Fruit fly (Drosophila melanogaster) whole organism, embryonic: Measurements from ENCODE around the gene CG31245.

Experiments used
- Antp ChIP-seq: fragments of 200-800 bp; sonication (Bioruptor generic); optimal IDR thresholded peaks from 3 replicates; lab custom pipeline; 2016; ENCODE audit warnings: missing biosample characterization, missing genetic modification characterization
- Atf-2 ChIP-seq: fragments of 200-800 bp; sonication (Bioruptor generic); optimal IDR thresholded peaks from 2 replicates; lab custom pipeline; 2016; ENCODE audit warnings: missing biosample characterization, missing genetic modification characterization
- Bteb2 ChIP-seq: fragments of 200-800 bp; sonication (Bioruptor generic); optimal IDR thresholded peaks from 2 replicates; lab custom pipeline; 2016; ENCODE audit warnings: missing biosample characterization, missing genetic modification characterization
- CG11504 ChIP-seq: fragments of 200-800 bp; sonication (Bioruptor generic); optimal IDR thresholded peaks from 3 replicates; lab custom pipeline; 2019; ENCODE audit warnings: missing biosample characterization, mild to moderate bottlenecking, missing genetic modification characterization, moderate library complexity
- CG12104 ChIP-seq: fragments of 200-800 bp; sonication (Bioruptor generic); optimal IDR thresholded peaks from 3 replicates; lab custom pipeline; 2016; ENCODE audit warnings: missing biosample characterization, missing genetic modification characterization
- CG1233 ChIP-seq: fragments of 200-800 bp; sonication (Bioruptor generic); optimal IDR thresholded peaks from 4 replicates; lab custom pipeline; 2018; ENCODE audit warnings: missing biosample characterization, mild to moderate bottlenecking, missing genetic modification characterization
- CG13624 ChIP-seq: fragments of 200-800 bp; sonication (Bioruptor generic); optimal IDR thresholded peaks from 2 replicates; lab custom pipeline; 2016; ENCODE audit warnings: missing biosample characterization, missing genetic modification characterization
- CG14441 ChIP-seq: fragments of 200-800 bp; sonication (Bioruptor generic); IDR thresholded peaks from 2 replicates; pipeline ENCODE4 v1.3.6; 2022; ENCODE audit warnings: missing biosample characterization, missing genetic modification characterization
- CG14667 ChIP-seq: fragments of 200-800 bp; sonication (Bioruptor generic); IDR thresholded peaks from 2 replicates; pipeline ENCODE4 v1.3.6; 2022; ENCODE audit warnings: missing biosample characterization, missing genetic modification characterization
- CG1529 ChIP-seq: fragments of 200-800 bp; sonication (Bioruptor generic); optimal IDR thresholded peaks from 3 replicates; lab custom pipeline; 2018; ENCODE audit warnings: missing biosample characterization, missing genetic modification characterization
- CG15601 ChIP-seq: fragments of 200-800 bp; sonication (Bioruptor generic); optimal IDR thresholded peaks from 3 replicates; lab custom pipeline; 2019; ENCODE audit warnings: missing biosample characterization, mild to moderate bottlenecking, missing genetic modification characterization, moderate library complexity
- CG15696 ChIP-seq: fragments of 200-800 bp; sonication (Bioruptor generic); optimal IDR thresholded peaks from 2 replicates; lab custom pipeline; 2019; ENCODE audit warnings: missing biosample characterization, mild to moderate bottlenecking, missing genetic modification characterization, moderate library complexity
- CG16813 ChIP-seq: fragments of 200-800 bp; sonication (Bioruptor generic); IDR thresholded peaks from 3 replicates; pipeline ENCODE4 v1.3.6; 2022; ENCODE audit warnings: missing biosample characterization, missing genetic modification characterization; ENCODE audit not compliant: partially characterized antibody
- CG17186 ChIP-seq: fragments of 200-800 bp; sonication (Bioruptor generic); optimal IDR thresholded peaks from 3 replicates; lab custom pipeline; 2017; ENCODE audit warnings: missing biosample characterization, missing genetic modification reagents, missing genetic modification characterization
- CG17328 ChIP-seq: fragments of 200-800 bp; sonication (Bioruptor generic); IDR thresholded peaks from 2 replicates; pipeline ENCODE4 v1.3.6; 2022; ENCODE audit warnings: missing biosample characterization, missing genetic modification characterization
- CG17802 ChIP-seq: fragments of 200-800 bp; sonication (Bioruptor generic); optimal IDR thresholded peaks from 2 replicates; lab custom pipeline; 2018; ENCODE audit warnings: missing biosample characterization, mild to moderate bottlenecking, missing genetic modification characterization, moderate library complexity
- CG1792 ChIP-seq: fragments of 200-800 bp; sonication (Bioruptor generic); optimal IDR thresholded peaks from 2 replicates; lab custom pipeline; 2016; ENCODE audit warnings: missing biosample characterization, missing genetic modification characterization
- CG33557 ChIP-seq: fragments of 200-800 bp; sonication (Bioruptor generic); optimal IDR thresholded peaks from 2 replicates; lab custom pipeline; 2019; ENCODE audit warnings: missing biosample characterization, mild to moderate bottlenecking, missing genetic modification characterization, moderate library complexity
- CG4854 ChIP-seq: fragments of 200-800 bp; sonication (Bioruptor generic); optimal IDR thresholded peaks from 2 replicates; lab custom pipeline; 2016; ENCODE audit warnings: missing biosample characterization, missing genetic modification characterization, inconsistent platforms
- CG6175 ChIP-seq: fragments of 200-800 bp; sonication (Bioruptor generic); IDR thresholded peaks from 3 replicates; pipeline ENCODE4 v1.3.6; 2022; ENCODE audit warnings: missing biosample characterization, missing genetic modification characterization
- CG8359 ChIP-seq: fragments of 200-800 bp; sonication (Bioruptor generic); optimal IDR thresholded peaks from 2 replicates; lab custom pipeline; 2017; ENCODE audit warnings: missing biosample characterization, mild to moderate bottlenecking, missing genetic modification characterization, borderline replicate concordance
- CG8388 ChIP-seq: fragments of 200-800 bp; sonication (Bioruptor generic); optimal IDR thresholded peaks from 2 replicates; lab custom pipeline; 2019; ENCODE audit warnings: missing biosample characterization, mild to moderate bottlenecking, missing genetic modification characterization, moderate library complexity
- CG8478 ChIP-seq: fragments of >200 bp; optimal IDR thresholded peaks from 2 replicates; lab custom pipeline; 2018
- CG9817 ChIP-seq: fragments of 200-800 bp; sonication (Bioruptor generic); optimal IDR thresholded peaks from 2 replicates; lab custom pipeline; 2018; ENCODE audit warnings: missing biosample characterization, mild to moderate bottlenecking, missing genetic modification characterization, moderate library complexity
- Chrac-16 ChIP-seq: fragments of 200-800 bp; sonication (Bioruptor generic); optimal IDR thresholded peaks from 3 replicates; lab custom pipeline; 2016; ENCODE audit warnings: missing biosample characterization, missing genetic modification characterization
- Deaf1 ChIP-seq: fragments of 200-800 bp; optimal IDR thresholded peaks from 3 replicates; lab custom pipeline; 2019; ENCODE audit warnings: missing biosample characterization, mild to moderate bottlenecking, missing genetic modification characterization, moderate library complexity
- Dip2 ChIP-seq: fragments of 200-800 bp; sonication (Bioruptor generic); IDR thresholded peaks from 2 replicates; pipeline ENCODE4 v1.3.6; 2022; ENCODE audit warnings: missing biosample characterization, missing genetic modification characterization
- Hand ChIP-seq: fragments of 200-800 bp; sonication (Bioruptor generic); optimal IDR thresholded peaks from 2 replicates; lab custom pipeline; 2017; ENCODE audit warnings: mild to moderate bottlenecking, missing biosample characterization, missing genetic modification reagents, missing genetic modification characterization
- Hmx ChIP-seq: fragments of 200-800 bp; sonication (Bioruptor generic); optimal IDR thresholded peaks from 2 replicates; lab custom pipeline; 2016; ENCODE audit warnings: missing biosample characterization, missing genetic modification characterization
- MESR4 ChIP-seq: fragments of 200-800 bp; sonication (Bioruptor generic); optimal IDR thresholded peaks from 2 replicates; lab custom pipeline; 2018; ENCODE audit warnings: missing biosample characterization, mild to moderate bottlenecking, missing genetic modification characterization, moderate library complexity
- NfI ChIP-seq: fragments of 200-800 bp; sonication (Bioruptor generic); optimal IDR thresholded peaks from 3 replicates; lab custom pipeline; 2018; ENCODE audit warnings: missing biosample characterization, mild to moderate bottlenecking, missing genetic modification characterization, moderate library complexity
- Optix ChIP-seq: fragments of 200-800 bp; sonication (Bioruptor generic); IDR thresholded peaks from 3 replicates; pipeline ENCODE4 v1.3.6; 2022; ENCODE audit warnings: missing biosample characterization, missing genetic modification characterization
- Side ChIP-seq: fragments of 200-800 bp; sonication (Bioruptor generic); optimal IDR thresholded peaks from 2 replicates; lab custom pipeline; 2016; ENCODE audit warnings: missing biosample characterization, missing genetic modification characterization
- Ssrp ChIP-seq: fragments of 200-800 bp; sonication (Bioruptor generic); optimal IDR thresholded peaks from 2 replicates; lab custom pipeline; 2018; ENCODE audit warnings: missing biosample characterization, mild to moderate bottlenecking, missing genetic modification characterization, moderate library complexity
- Tbp ChIP-seq: fragments of >200 bp; optimal IDR thresholded peaks from 2 replicates; lab custom pipeline; 2018; ENCODE audit warnings: missing biosample characterization, missing genetic modification characterization
- Usf ChIP-seq: fragments of 200-800 bp; sonication (Bioruptor generic); optimal IDR thresholded peaks from 2 replicates; lab custom pipeline; 2017; ENCODE audit warnings: missing genotype, missing biosample characterization, missing genetic modification characterization
- Vsx1 ChIP-seq: fragments of 200-800 bp; sonication (Bioruptor generic); optimal IDR thresholded peaks from 2 replicates; lab custom pipeline; 2017; ENCODE audit warnings: missing biosample characterization, mild to moderate bottlenecking, missing genetic modification characterization, missing genetic modification reagents
- Xrp1 ChIP-seq: fragments of 200-800 bp; sonication (Bioruptor generic); IDR thresholded peaks from 2 replicates; pipeline ENCODE4 v1.3.6; 2022; ENCODE audit warnings: missing biosample characterization, missing genetic modification characterization
- ara ChIP-seq: fragments of 200-800 bp; sonication (Bioruptor generic); IDR thresholded peaks from 2 replicates; pipeline ENCODE4 v1.3.6; 2022; ENCODE audit warnings: missing biosample characterization, missing genetic modification characterization
- esg ChIP-seq: fragments of 200-800 bp; sonication (Bioruptor generic); conservative IDR thresholded peaks from 2 replicates; pipeline ENCODE4 v1.3.6; 2022; ENCODE audit warnings: missing biosample characterization, missing genetic modification characterization
- exex ChIP-seq: fragments of 200-800 bp; sonication (Bioruptor generic); optimal IDR thresholded peaks from 4 replicates; lab custom pipeline; 2018; ENCODE audit warnings: missing biosample characterization, mild to moderate bottlenecking, missing genetic modification characterization, moderate library complexity
- fu2 ChIP-seq: fragments of 200-800 bp; sonication (Bioruptor generic); optimal IDR thresholded peaks from 2 replicates; lab custom pipeline; 2016; ENCODE audit warnings: missing biosample characterization, missing genetic modification characterization
- kay ChIP-seq: fragments of 200-800 bp; sonication (Bioruptor generic); optimal IDR thresholded peaks from 2 replicates; lab custom pipeline; 2016; ENCODE audit warnings: missing biosample characterization, missing genetic modification characterization
- phol ChIP-seq: fragments of 200-800 bp; sonication (Bioruptor generic); optimal IDR thresholded peaks from 3 replicates; lab custom pipeline; 2018; ENCODE audit warnings: missing biosample characterization, mild to moderate bottlenecking, missing genetic modification characterization, moderate library complexity
- rib ChIP-seq: fragments of 200-800 bp; sonication (Bioruptor generic); IDR thresholded peaks from 2 replicates; pipeline ENCODE4 v1.3.6; 2022; ENCODE audit warnings: missing biosample characterization, missing genetic modification characterization
- run ChIP-seq: fragments of 200-800 bp; sonication (Bioruptor generic); optimal IDR thresholded peaks from 3 replicates; lab custom pipeline; 2018; ENCODE audit warnings: missing biosample characterization, mild to moderate bottlenecking, missing genetic modification characterization
- sd ChIP-seq: fragments of 200-800 bp; sonication (Bioruptor generic); optimal IDR thresholded peaks from 3 replicates; lab custom pipeline; 2018; ENCODE audit warnings: missing biosample characterization, mild to moderate bottlenecking, missing genetic modification characterization, moderate library complexity
- sug ChIP-seq: fragments of 200-800 bp; optimal IDR thresholded peaks from 2 replicates; lab custom pipeline; 2019; ENCODE audit warnings: missing biosample characterization, mild to moderate bottlenecking, missing genetic modification characterization, moderate library complexity
- z ChIP-seq: fragments of 200-800 bp; sonication (Bioruptor generic); IDR thresholded peaks from 3 replicates; pipeline ENCODE4 v1.3.6; 2022; ENCODE audit warnings: missing biosample characterization, missing genetic modification characterization
- zfh1 ChIP-seq: fragments of 200-800 bp; sonication (Bioruptor generic); IDR thresholded peaks from 3 replicates; pipeline ENCODE4 v1.3.6; 2022; ENCODE audit warnings: missing biosample characterization, missing genetic modification characterization
- zfh2 ChIP-seq: fragments of 200-800 bp; sonication (Bioruptor generic); optimal IDR thresholded peaks from 2 replicates; lab custom pipeline; 2016; ENCODE audit warnings: missing biosample characterization, missing genetic modification characterization

Gene CG31245

DNA sequence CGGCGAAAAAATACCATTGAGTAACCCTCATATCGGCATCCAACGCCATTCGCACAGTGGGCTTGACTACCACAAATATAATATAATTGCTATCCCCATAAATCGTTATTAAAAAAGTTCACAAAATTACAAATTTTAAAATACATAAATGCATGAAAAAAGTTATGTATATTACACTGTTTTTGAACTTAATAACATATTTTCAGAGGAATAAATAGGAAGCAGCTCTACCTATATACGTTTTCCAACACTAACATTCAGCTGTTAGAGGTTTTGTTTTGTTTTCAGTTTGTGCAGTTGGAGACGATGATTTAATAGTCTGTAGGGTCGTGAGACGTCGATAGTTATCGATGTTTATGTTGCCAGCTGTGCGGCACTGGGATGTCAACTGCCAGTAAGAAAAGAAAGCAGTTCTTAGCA is 26.1 kb upstream of the CG31245 start, which contains the start of the genes Ino80 and Aptx (continued):
- peak; percentile 92 for TF ChIP-seq NfI (GFP tag; lab: Kevin White, UChicago)
- peak; percentile 85 for TF ChIP-seq Hmx (GFP tag; lab: Kevin White, UChicago)
- TF ChIP-seq sug (tag; lab: Kevin White, UChicago) = no peak
- peak; percentile 92 for TF ChIP-seq CG4854 (GFP tag; lab: Kevin White, UChicago)
- TF ChIP-seq ara (GFP tag; lab: Robert Waterston, UW) = peak; percentile 90
- peak; percentile 62 for TF ChIP-seq exex
- peak; percentile 87 for TF ChIP-seq CG6175 (GFP tag; lab: Robert Waterston, UW)
- TF ChIP-seq CG14667 (GFP tag; lab: Robert Waterston, UW) = peak; percentile 93
- peak; percentile 75 for TF ChIP-seq CG1529
- no peak for TF ChIP-seq Vsx1 (GFP tag; lab: Kevin White, UChicago)
- TF ChIP-seq z (GFP tag; lab: Robert Waterston, UW) = peak; percentile 49; the same call in 1 of the 3 replicates
- peak; percentile 84 for TF ChIP-seq CG12104 (GFP tag; lab: Kevin White, UChicago)
- peak; percentile 93 for TF ChIP-seq CG8388 (GFP tag; lab: Kevin White, UChicago)
- TF ChIP-seq CG33557 (GFP tag; lab: Kevin White, UChicago) = peak; percentile 89
- TF ChIP-seq CG17186 (GFP tag; lab: Kevin White, UChicago) = peak; percentile 78
- TF ChIP-seq Side = peak; percentile 88
- TF ChIP-seq MESR4 (GFP tag; lab: Kevin White, UChicago) = peak; percentile 8
- peak; percentile 96 for TF ChIP-seq CG9817 (tag; lab: Kevin White, UChicago)
- peak; percentile 97 for TF ChIP-seq Chrac-16
- peak; percentile 70 for TF ChIP-seq CG17802
- TF ChIP-seq CG16813 = peak; percentile 97
- TF ChIP-seq CG1792 (GFP tag; lab: Kevin White, UChicago) = peak; percentile 80
- peak; percentile 92 for TF ChIP-seq kay (GFP tag; lab: Kevin White, UChicago)
- TF ChIP-seq Bteb2 (GFP tag; lab: Kevin White, UChicago) = peak; percentile 92
- TF ChIP-seq Optix (GFP tag; lab: Robert Waterston, UW) = peak; percentile 80; the same call in 2 of the 3 replicates
- TF ChIP-seq CG8478 = no peak
- peak; percentile 94 for TF ChIP-seq CG11504 (tag; lab: Kevin White, UChicago)
- peak; percentile 49 for TF ChIP-seq Dip2 (GFP tag; lab: Robert Waterston, UW)
- peak; percentile 86 for TF ChIP-seq CG15601 (tag; lab: Kevin White, UChicago)
- TF ChIP-seq Ssrp = peak; percentile 96
- peak; percentile 94 for TF ChIP-seq CG17328
- peak; percentile 92 for TF ChIP-seq Antp (GFP tag; lab: Kevin White, UChicago)
- TF ChIP-seq zfh1 (GFP tag; lab: Robert Waterston, UW) = peak; percentile 95
- TF ChIP-seq Xrp1 (GFP tag; lab: Robert Waterston, UW) = peak; percentile 97
- peak; percentile 92 for TF ChIP-seq Usf (GFP tag; lab: Kevin White, UChicago)
- peak; percentile 98 for TF ChIP-seq phol (tag; lab: Kevin White, UChicago)
- TF ChIP-seq rib = peak; percentile 95
- no peak for TF ChIP-seq Tbp
- peak; percentile 95 for TF ChIP-seq CG15696 (tag; lab: Kevin White, UChicago)
- peak; percentile 71 for TF ChIP-seq Hand (GFP tag; lab: Kevin White, UChicago)
- peak; percentile 95 for TF ChIP-seq CG13624 (GFP tag; lab: Kevin White, UChicago)
- TF ChIP-seq esg (GFP tag; lab: Robert Waterston, UW) = peak; percentile 96
- peak; percentile 81 for TF ChIP-seq CG1233
- TF ChIP-seq CG14441 (GFP tag; lab: Robert Waterston, UW) = peak; percentile 95
- TF ChIP-seq zfh2 (GFP tag; lab: Kevin White, UChicago) = peak; percentile 96
- TF ChIP-seq run = peak; percentile 73
- no peak for TF ChIP-seq sd
- peak; percentile 94 for TF ChIP-seq fu2
- peak; percentile 41 for TF ChIP-seq CG8359 (GFP tag; lab: Kevin White, UChicago)
- peak; percentile 89 for TF ChIP-seq Atf-2 (GFP tag; lab: Kevin White, UChicago)
- TF ChIP-seq Deaf1 = no peak
